Worm (Caenorhabditis elegans) whole organism, midembryonic: ENCODE results near the gene srh-33.

Experiments used
- T22C8.4 ChIP-seq: fragments of 200-800 bp; sonication (Bioruptor generic); IDR thresholded peaks from 2 replicates; pipeline ENCODE4 v1.3.6; 2022; ENCODE audit warnings: missing genetic modification characterization, missing compliant biosample characterization
- cog-1 ChIP-seq: sonication (generic microtip); optimal IDR thresholded peaks from 2 replicates; lab custom pipeline; 2016; ENCODE audit warnings: missing genetic modification characterization, missing compliant biosample characterization
- flt-1 ChIP-seq: fragments of 200-800 bp; sonication (Bioruptor generic); IDR thresholded peaks from 2 replicates; pipeline ENCODE4 v1.3.6; 2022; ENCODE audit warnings: missing genetic modification characterization, missing compliant biosample characterization
- klf-2 ChIP-seq: fragments of 200-800 bp; sonication (Bioruptor generic); conservative IDR thresholded peaks from 2 replicates; pipeline ENCODE4 v1.3.6; 2022; ENCODE audit warnings: missing genetic modification reagents, missing genetic modification characterization, missing compliant biosample characterization
- med-1 ChIP-seq: sonication (generic microtip); optimal IDR thresholded peaks from 2 replicates; lab custom pipeline; 2017; ENCODE audit warnings: missing genetic modification characterization, mild to moderate bottlenecking, missing compliant biosample characterization, antibody characterized with exemption, missing genetic modification reagents; ENCODE audit not compliant: insufficient read depth
- ref-1 ChIP-seq: fragments of 200-800 bp; sonication (Bioruptor generic); conservative IDR thresholded peaks from 2 replicates; pipeline ENCODE4 v1.3.6; 2022; ENCODE audit warnings: missing genetic modification reagents, missing genetic modification characterization, missing compliant biosample characterization
- tab-1 ChIP-seq: fragments of 200-800 bp; sonication (Bioruptor generic); IDR thresholded peaks from 2 replicates; pipeline ENCODE4 v1.3.6; 2022; ENCODE audit warnings: missing genetic modification characterization, missing compliant biosample characterization
- ztf-23 ChIP-seq: fragments of 200-800 bp; sonication (Bioruptor generic); IDR thresholded peaks from 2 replicates; pipeline ENCODE4 v1.3.6; 2022; ENCODE audit warnings: missing genetic modification reagents, missing genetic modification characterization, missing compliant biosample characterization
- ztf-29 ChIP-seq: fragments of 200-800 bp; sonication (Bioruptor generic); IDR thresholded peaks from 2 replicates; pipeline ENCODE4 v1.3.6; 2022; ENCODE audit warnings: missing genetic modification reagents, missing genetic modification characterization, missing compliant biosample characterization

DNA sequence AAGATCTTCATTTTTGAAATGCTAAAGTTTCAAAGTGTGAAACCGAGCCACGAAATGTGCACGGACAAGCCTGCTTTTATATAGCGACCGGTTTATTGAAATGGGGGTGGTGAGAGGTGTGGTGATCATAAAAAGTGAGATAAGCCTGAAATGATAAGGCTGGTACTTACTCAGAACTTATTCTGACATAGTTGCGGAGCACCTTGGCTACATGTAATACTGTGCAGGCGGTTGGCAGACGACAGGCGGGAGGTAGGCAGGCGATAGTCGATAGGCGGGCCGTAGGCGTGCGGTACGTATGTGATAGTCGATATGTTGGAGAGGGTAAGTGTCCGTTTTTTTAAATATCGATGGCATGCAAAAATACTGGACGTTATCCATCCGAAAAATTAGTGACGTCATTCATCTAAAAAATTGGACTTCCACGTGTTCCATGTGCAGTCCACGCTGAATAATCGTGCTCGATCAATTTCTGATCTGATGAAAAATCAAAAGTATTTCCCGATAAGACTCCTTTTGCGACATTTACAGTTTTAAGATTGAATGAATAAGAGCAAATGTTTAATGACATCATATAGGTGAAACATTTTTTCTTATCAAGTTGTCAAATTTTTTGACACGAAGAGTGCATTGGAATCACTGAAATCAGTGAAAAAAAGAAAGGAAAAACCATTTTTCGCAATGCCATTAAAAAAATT, 25.3 kb downstream of the srh-33 start, which contains the start of gene irg-8:
- no peak for TF ChIP-seq ztf-23 (GFP tag; lab: Robert Waterston, UW)
- no peak for TF ChIP-seq T22C8.4 (GFP tag; lab: Robert Waterston, UW)
- no peak for TF ChIP-seq ref-1
- TF ChIP-seq cog-1 (tag; lab: Kevin White, UChicago): no peak
- TF ChIP-seq ztf-29 (GFP tag; lab: Robert Waterston, UW): no peak
- no peak for TF ChIP-seq flt-1 (GFP tag; lab: Robert Waterston, UW)
- no peak for TF ChIP-seq tab-1 (GFP tag; lab: Robert Waterston, UW)
- no peak for TF ChIP-seq med-1
- TF ChIP-seq klf-2: no peak
